Fruit fly (Drosophila melanogaster) whole organism, embryonic: ENCODE results near the gene CG32428.
A peak's percentile ranks its signal among the peaks of the same experiment; 100 is the strongest.

Experiments
- Adf1 ChIP-seq: fragments of 200-800 bp; sonication (Bioruptor generic); IDR thresholded peaks from 2 replicates; pipeline ENCODE4 v1.3.6; 2022; ENCODE audit warnings: missing biosample characterization, missing genetic modification characterization
- Atf-2 ChIP-seq: fragments of 200-800 bp; sonication (Bioruptor generic); optimal IDR thresholded peaks from 2 replicates; lab custom pipeline; 2016; ENCODE audit warnings: missing biosample characterization, missing genetic modification characterization
- Bdp1 ChIP-seq: fragments of 200-800 bp; sonication (Bioruptor generic); optimal IDR thresholded peaks from 3 replicates; lab custom pipeline; 2016; ENCODE audit warnings: missing biosample characterization, missing genetic modification characterization
- CG10321 ChIP-seq: fragments of 200-800 bp; sonication (Bioruptor generic); IDR thresholded peaks from 2 replicates; pipeline ENCODE4 v1.3.6; 2022; ENCODE audit warnings: missing biosample characterization, missing genetic modification characterization
- CG11247 ChIP-seq: fragments of 200-800 bp; sonication (Bioruptor generic); IDR thresholded peaks from 2 replicates; pipeline ENCODE4 v1.3.6; 2022; ENCODE audit warnings: missing biosample characterization, missing genetic modification characterization
- CG13296 ChIP-seq: fragments of 200-800 bp; sonication (Bioruptor generic); optimal IDR thresholded peaks from 3 replicates; lab custom pipeline; 2018; ENCODE audit warnings: missing biosample characterization, mild to moderate bottlenecking, missing genetic modification characterization
- CG13894 ChIP-seq: fragments of 200-800 bp; sonication (Bioruptor generic); optimal IDR thresholded peaks from 3 replicates; lab custom pipeline; 2018; ENCODE audit warnings: missing biosample characterization, mild to moderate bottlenecking, missing genetic modification characterization, moderate library complexity
- CG14014 ChIP-seq: fragments of 200-800 bp; sonication (Bioruptor generic); IDR thresholded peaks from 2 replicates; pipeline ENCODE4 v1.3.6; 2022; ENCODE audit warnings: missing biosample characterization, missing genetic modification characterization
- CG14667 ChIP-seq: fragments of 200-800 bp; sonication (Bioruptor generic); IDR thresholded peaks from 2 replicates; pipeline ENCODE4 v1.3.6; 2022; ENCODE audit warnings: missing biosample characterization, missing genetic modification characterization
- CG15269 ChIP-seq: fragments of 200-800 bp; sonication (Bioruptor generic); optimal IDR thresholded peaks from 2 replicates; lab custom pipeline; 2018; ENCODE audit warnings: missing biosample characterization, mild to moderate bottlenecking, missing genetic modification characterization, moderate library complexity
- CG16779 ChIP-seq: fragments of 200-800 bp; sonication (Bioruptor generic); IDR thresholded peaks from 2 replicates; pipeline ENCODE4 v1.3.6; 2022; ENCODE audit warnings: missing biosample characterization, missing genetic modification characterization
- CG30020 ChIP-seq: fragments of 200-800 bp; optimal IDR thresholded peaks from 2 replicates; lab custom pipeline; 2019; ENCODE audit warnings: missing biosample characterization, mild to moderate bottlenecking, missing genetic modification characterization, moderate library complexity
- CG31224 ChIP-seq: fragments of 200-800 bp; sonication (Bioruptor generic); IDR thresholded peaks from 2 replicates; pipeline ENCODE4 v1.3.6; 2022; ENCODE audit warnings: missing biosample characterization, missing genetic modification characterization
- CG31365 ChIP-seq: fragments of 200-800 bp; sonication (Bioruptor generic); optimal IDR thresholded peaks from 2 replicates; lab custom pipeline; 2018; ENCODE audit warnings: missing biosample characterization, mild to moderate bottlenecking, missing genetic modification characterization
- CG3995 ChIP-seq: fragments of 200-800 bp; sonication (Bioruptor generic); optimal IDR thresholded peaks from 3 replicates; lab custom pipeline; 2016; ENCODE audit warnings: missing biosample characterization, missing genetic modification characterization
- CG43689 ChIP-seq: fragments of 200-800 bp; sonication (Bioruptor generic); IDR thresholded peaks from 2 replicates; pipeline ENCODE4 v1.3.6; 2022; ENCODE audit warnings: missing biosample characterization, missing genetic modification characterization
- CG4424 ChIP-seq: fragments of 200-800 bp; sonication (Bioruptor generic); optimal IDR thresholded peaks from 3 replicates; lab custom pipeline; 2016; ENCODE audit warnings: missing biosample characterization, missing genetic modification characterization
- CG8388 ChIP-seq: fragments of 200-800 bp; sonication (Bioruptor generic); optimal IDR thresholded peaks from 2 replicates; lab custom pipeline; 2019; ENCODE audit warnings: missing biosample characterization, mild to moderate bottlenecking, missing genetic modification characterization, moderate library complexity
- CG9932 ChIP-seq: fragments of 200-800 bp; sonication (Bioruptor generic); IDR thresholded peaks from 2 replicates; pipeline ENCODE4 v1.3.6; 2022; ENCODE audit warnings: missing biosample characterization, missing genetic modification characterization
- CoRest ChIP-seq: fragments of 200-800 bp; sonication (Bioruptor generic); optimal IDR thresholded peaks from 3 replicates; lab custom pipeline; 2018; ENCODE audit warnings: missing biosample characterization, mild to moderate bottlenecking, missing genetic modification characterization, moderate library complexity
- Dek ChIP-seq: fragments of 200-800 bp; sonication (Bioruptor generic); optimal IDR thresholded peaks from 3 replicates; lab custom pipeline; 2019; ENCODE audit warnings: missing biosample characterization, mild to moderate bottlenecking, missing genetic modification characterization, moderate library complexity
- Dfd ChIP-seq, 2 experiments: fragments of >200 bp; optimal IDR thresholded peaks; 2 replicates each; lab custom pipeline; 2017; ENCODE audit warnings: missing biosample characterization in 2 of 2, missing genetic modification characterization in 2 of 2
- Dip3 ChIP-seq: fragments of 200-800 bp; sonication (Bioruptor generic); optimal IDR thresholded peaks from 3 replicates; lab custom pipeline; 2016; ENCODE audit warnings: missing biosample characterization, missing genetic modification characterization
- Doc2 ChIP-seq: fragments of 200-800 bp; sonication (Bioruptor generic); IDR thresholded peaks from 2 replicates; pipeline ENCODE4 v1.3.6; 2022; ENCODE audit warnings: missing biosample characterization, missing genetic modification characterization
- Elba2 ChIP-seq: fragments of 200-800 bp; sonication (Bioruptor generic); optimal IDR thresholded peaks from 3 replicates; lab custom pipeline; 2016; ENCODE audit warnings: missing biosample characterization, missing genetic modification characterization
- H15 ChIP-seq: fragments of 200-800 bp; sonication (Bioruptor generic); IDR thresholded peaks from 3 replicates; pipeline ENCODE4 v1.3.6; 2022; ENCODE audit warnings: missing biosample characterization, missing genetic modification characterization
- Kr ChIP-seq: fragments of 200-800 bp; sonication (Bioruptor generic); optimal IDR thresholded peaks from 2 replicates; lab custom pipeline; 2017; ENCODE audit warnings: missing biosample characterization, mild to moderate bottlenecking, missing genetic modification characterization
- Myb ChIP-seq: fragments of 200-800 bp; sonication (Bioruptor generic); optimal IDR thresholded peaks from 2 replicates; lab custom pipeline; 2016; ENCODE audit warnings: missing biosample characterization, missing genetic modification characterization
- NfI ChIP-seq: fragments of 200-800 bp; sonication (Bioruptor generic); optimal IDR thresholded peaks from 3 replicates; lab custom pipeline; 2018; ENCODE audit warnings: missing biosample characterization, mild to moderate bottlenecking, missing genetic modification characterization, moderate library complexity
- Sry-δ ChIP-seq: fragments of 200-800 bp; sonication (Bioruptor generic); optimal IDR thresholded peaks from 2 replicates; lab custom pipeline; 2016; ENCODE audit warnings: missing biosample characterization, missing genetic modification characterization
- abd-A ChIP-seq: fragments of 200-800 bp; sonication (Bioruptor generic); optimal IDR thresholded peaks from 3 replicates; lab custom pipeline; 2019; ENCODE audit warnings: missing biosample characterization, mild to moderate bottlenecking, missing genetic modification characterization, moderate library complexity
- bbx ChIP-seq: fragments of 200-800 bp; sonication (Bioruptor generic); IDR thresholded peaks from 2 replicates; pipeline ENCODE4 v1.3.6; 2022; ENCODE audit warnings: missing biosample characterization, missing genetic modification characterization; ENCODE audit not compliant: partially characterized antibody
- cato ChIP-seq: fragments of 200-800 bp; sonication (Bioruptor generic); optimal IDR thresholded peaks from 2 replicates; lab custom pipeline; 2016; ENCODE audit warnings: missing biosample characterization, missing genetic modification characterization, borderline replicate concordance
- exex ChIP-seq: fragments of 200-800 bp; sonication (Bioruptor generic); optimal IDR thresholded peaks from 4 replicates; lab custom pipeline; 2018; ENCODE audit warnings: missing biosample characterization, mild to moderate bottlenecking, missing genetic modification characterization, moderate library complexity
- gce ChIP-seq: fragments of 200-800 bp; sonication (Bioruptor generic); IDR thresholded peaks from 3 replicates; pipeline ENCODE4 v1.3.6; 2022; ENCODE audit warnings: missing biosample characterization, missing genetic modification characterization
- lbe ChIP-seq: fragments of 200-800 bp; sonication (Bioruptor generic); optimal IDR thresholded peaks from 2 replicates; lab custom pipeline; 2016; ENCODE audit warnings: missing biosample characterization, mild to moderate bottlenecking, missing genetic modification characterization
- nom ChIP-seq: fragments of 200-800 bp; sonication (Bioruptor generic); optimal IDR thresholded peaks from 2 replicates; lab custom pipeline; 2017; ENCODE audit warnings: missing biosample characterization, missing genetic modification characterization, mild to moderate bottlenecking, moderate library complexity, missing genetic modification reagents
- odd ChIP-seq: fragments of 200-800 bp; sonication (Bioruptor generic); optimal IDR thresholded peaks from 2 replicates; lab custom pipeline; 2017; ENCODE audit warnings: missing biosample characterization, mild to moderate bottlenecking, missing genetic modification characterization
- shn ChIP-seq: fragments of 200-800 bp; sonication (Bioruptor generic); optimal IDR thresholded peaks from 3 replicates; lab custom pipeline; 2016; ENCODE audit warnings: missing biosample characterization, missing genetic modification characterization
- toy ChIP-seq: fragments of 200-800 bp; sonication (Bioruptor generic); IDR thresholded peaks from 2 replicates; pipeline ENCODE4 v1.3.6; 2022; ENCODE audit warnings: missing biosample characterization, missing genetic modification characterization
- wek ChIP-seq: fragments of 200-800 bp; sonication (Bioruptor generic); optimal IDR thresholded peaks from 3 replicates; lab custom pipeline; 2018; ENCODE audit warnings: missing biosample characterization, mild to moderate bottlenecking, missing genetic modification characterization, moderate library complexity

The CG32428 gene

dm6 chr3L:20473021-20473799, at the start of gene CG32428, which contains the start of gene CG5969 (continued):
- no peak for TF ChIP-seq abd-A
- TF ChIP-seq Dfd (GFP tag; optimal IDR thresholded peaks at IDR 0.05; lab: Kevin White, UChicago): no peak
- TF ChIP-seq CG30020 (tag; lab: Kevin White, UChicago): peak; percentile 65
- no peak for TF ChIP-seq Atf-2 (GFP tag; lab: Kevin White, UChicago)
- TF ChIP-seq CG13296 (GFP tag; lab: Kevin White, UChicago): peak; percentile 44
- no peak for TF ChIP-seq Myb (GFP tag; lab: Kevin White, UChicago)
- peak; percentile 54 for TF ChIP-seq lbe
- TF ChIP-seq CG31365 (tag; lab: Kevin White, UChicago): no peak
- TF ChIP-seq Doc2 (GFP tag; lab: Robert Waterston, UW): no peak
- peak; percentile 67 for TF ChIP-seq NfI
- TF ChIP-seq toy (GFP tag; lab: Robert Waterston, UW): no peak
- peak; percentile 52; the same call in 1 of the 2 replicates for TF ChIP-seq CG31224 (GFP tag; lab: Robert Waterston, UW)
- no peak for TF ChIP-seq cato
- no peak for TF ChIP-seq Adf1 (GFP tag; lab: Robert Waterston, UW)
- peak; percentile 15 for TF ChIP-seq odd (GFP tag; lab: Kevin White, UChicago)
- TF ChIP-seq CG14667: peak; percentile 54
- no peak for TF ChIP-seq shn (GFP tag; lab: Kevin White, UChicago)
- peak; percentile 79 for TF ChIP-seq CoRest
- TF ChIP-seq Dip3: peak; percentile 9
- no peak for TF ChIP-seq CG43689 (GFP tag; lab: Robert Waterston, UW)
- no peak for TF ChIP-seq nom (GFP tag; lab: Kevin White, UChicago)
- TF ChIP-seq CG14014 (GFP tag; lab: Robert Waterston, UW): peak; percentile 71
- peak; percentile 70 for TF ChIP-seq CG15269 (tag; lab: Kevin White, UChicago)
- peak; percentile 61 for TF ChIP-seq CG11247
- TF ChIP-seq Bdp1 (GFP tag; lab: Kevin White, UChicago): no peak
- peak; percentile 87 for TF ChIP-seq Elba2 (GFP tag; lab: Kevin White, UChicago)
- peak; percentile 50; the same call in 2 of the 3 replicates for TF ChIP-seq H15
- TF ChIP-seq CG3995 (GFP tag; lab: Kevin White, UChicago): peak; percentile 95
- TF ChIP-seq bbx (GFP tag; lab: Robert Waterston, UW): no peak
- TF ChIP-seq Kr (GFP tag; lab: Kevin White, UChicago): no peak
- TF ChIP-seq CG10321 (GFP tag; lab: Robert Waterston, UW): 0 out of 2 replicates have a peak, but pooled peaks have one; percentile 7
- peak; percentile 80 for TF ChIP-seq CG9932 (GFP tag; lab: Robert Waterston, UW)
- TF ChIP-seq Sry-δ (GFP tag; lab: Kevin White, UChicago): no peak
- TF ChIP-seq CG8388 (GFP tag; lab: Kevin White, UChicago): peak; percentile 21
- peak; percentile 53 for TF ChIP-seq CG13894
- TF ChIP-seq exex (tag; lab: Kevin White, UChicago): peak; percentile 8
- no peak for TF ChIP-seq gce (GFP tag; lab: Robert Waterston, UW)
- TF ChIP-seq wek (GFP tag; lab: Kevin White, UChicago): peak; percentile 51
- TF ChIP-seq CG4424 (GFP tag; lab: Kevin White, UChicago): peak; percentile 37
- no peak for TF ChIP-seq CG16779
- TF ChIP-seq Dek (tag; lab: Kevin White, UChicago): peak; percentile 76
